Worm (Caenorhabditis elegans): Measurements from ENCODE around the gene psmd-9.
A peak's percentile ranks its signal among the peaks of the same experiment; 100 is the strongest.

DNA sequence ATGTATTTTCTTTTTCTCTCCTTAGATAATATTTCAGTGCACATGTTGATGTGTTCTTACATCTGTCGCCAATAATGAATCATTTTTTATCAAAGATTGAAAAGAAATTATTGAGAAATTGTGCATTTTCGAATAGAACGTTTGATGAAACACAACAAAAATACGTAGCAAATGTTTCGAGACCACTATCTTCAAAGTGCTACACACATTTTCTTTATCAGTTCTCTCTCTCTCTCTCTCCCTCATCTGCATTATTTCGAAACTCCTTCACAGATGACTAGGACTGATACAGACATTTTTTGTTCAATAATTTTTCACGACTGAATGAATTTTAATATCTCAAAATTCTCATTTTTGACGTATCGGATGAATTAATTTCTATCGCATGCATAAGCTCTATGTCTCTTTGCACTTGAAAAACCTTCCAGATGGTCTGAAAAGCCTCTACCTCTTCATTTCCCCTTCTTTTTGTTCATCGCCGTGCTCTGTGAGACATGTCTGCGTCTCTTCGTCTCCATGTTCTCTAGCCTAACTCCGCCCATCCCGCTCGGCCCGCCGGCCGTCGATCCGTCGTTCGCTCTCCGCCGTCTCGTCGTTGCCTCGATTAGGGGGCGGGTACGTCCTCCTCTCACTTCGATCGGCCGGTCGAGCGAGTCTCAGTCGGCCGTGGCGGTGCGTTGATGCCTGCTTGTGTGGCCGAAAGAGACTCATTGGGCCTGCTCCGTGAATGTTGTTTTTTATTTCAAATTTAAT, 41.6 kb downstream of the psmd-9 start:
- TF ChIP-seq ztf-11 (tag; optimal IDR thresholded peaks at IDR 0.05) (no peak), ceh-82 (tag; optimal IDR thresholded peaks at IDR 0.05) (no peak), egl-43 (GFP tag; IDR thresholded peaks at IDR 0.05) (peak; percentile 78)

All from whole organism, L4 larva.